Fruit fly (Drosophila melanogaster) whole organism: ENCODE data around the gene CG13738.

Source experiments
- CG8478 ChIP-seq: fragments of >200 bp; optimal IDR thresholded peaks from 2 replicates; lab custom pipeline; 2018; ENCODE audit warnings: inconsistent platforms
- Dll ChIP-seq: fragments of >200 bp; optimal IDR thresholded peaks from 2 replicates; lab custom pipeline; 2017
- EcR ChIP-seq, 2 experiments: fragments of >200 bp; optimal IDR thresholded peaks; 2 replicates each; lab custom pipeline; 2017; ENCODE audit warnings: missing biosample characterization in 2 of 2, missing genetic modification characterization in 2 of 2, missing genetic modification reagents in 2 of 2
- pan ChIP-seq: fragments of >200 bp; optimal IDR thresholded peaks from 2 replicates; lab custom pipeline; 2017
- psq ChIP-seq: fragments of >200 bp; optimal IDR thresholded peaks from 2 replicates; lab custom pipeline; 2017
- usp ChIP-seq: fragments of >200 bp; optimal IDR thresholded peaks from 2 replicates; lab custom pipeline; 2017; ENCODE audit warnings: missing biosample characterization, missing genetic modification characterization, mixed read lengths

Gene CG13738

dm6 chr3L:13973377-13974111, at the start of gene CG13738, which contains the start of gene Hsc70-1:
Gene CG13738 (minus strand): TSS chr3L:13973477.
Gene Hsc70-1 (plus strand): TSS chr3L:13974061.
- TF ChIP-seq pan (lab: Kevin White, UChicago) (no peak), Dll (lab: Kevin White, UChicago) (no peak), EcR (GFP tag; optimal IDR thresholded peaks at IDR 0.05; lab: Kevin White, UChicago) (no peak), psq (lab: Kevin White, UChicago) (no peak), usp (GFP tag; lab: Kevin White, UChicago) (no peak), CG8478 (lab: Kevin White, UChicago) (no peak)

DNA sequence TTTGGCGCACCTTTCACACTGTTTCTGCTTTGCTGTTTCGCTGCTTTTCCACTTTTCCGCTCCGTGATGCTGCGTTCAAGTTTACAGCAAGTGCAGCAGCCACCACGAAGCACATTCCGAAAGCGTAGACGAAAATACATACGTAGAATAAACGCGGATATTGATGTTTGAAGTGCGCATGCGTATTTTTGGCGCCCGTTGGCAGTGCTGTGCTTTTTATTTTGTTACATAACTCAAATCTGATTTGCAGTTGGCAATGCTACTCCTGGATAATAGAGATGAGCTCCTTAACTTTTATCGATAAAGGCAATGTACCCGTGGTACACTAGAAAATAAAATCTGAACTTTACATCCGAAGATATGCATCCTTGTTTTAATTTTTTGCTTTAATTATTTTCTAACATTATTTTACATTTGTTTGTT, 33.4 kb upstream of the CG13738 start:
- no peak for TF ChIP-seq Dll (lab: Kevin White, UChicago)
- no peak for TF ChIP-seq psq (lab: Kevin White, UChicago)
- TF ChIP-seq EcR (GFP tag; optimal IDR thresholded peaks at IDR 0.05; lab: Kevin White, UChicago): no peak
- TF ChIP-seq usp (GFP tag; lab: Kevin White, UChicago): no peak
- no peak for TF ChIP-seq pan (lab: Kevin White, UChicago)
- no peak for TF ChIP-seq CG8478 (lab: Kevin White, UChicago)

- TF ChIP-seq pan (lab: Kevin White, UChicago): no peak
- no peak for TF ChIP-seq psq (lab: Kevin White, UChicago)
- TF ChIP-seq usp (GFP tag; lab: Kevin White, UChicago): no peak
- no peak for TF ChIP-seq EcR (GFP tag; optimal IDR thresholded peaks at IDR 0.05; lab: Kevin White, UChicago)
- TF ChIP-seq CG8478 (lab: Kevin White, UChicago): no peak
- TF ChIP-seq Dll (lab: Kevin White, UChicago): no peak
These were observed 32.5 kb upstream of the CG13738 start for dm6 chr3L:14005627-14006287.

DNA sequence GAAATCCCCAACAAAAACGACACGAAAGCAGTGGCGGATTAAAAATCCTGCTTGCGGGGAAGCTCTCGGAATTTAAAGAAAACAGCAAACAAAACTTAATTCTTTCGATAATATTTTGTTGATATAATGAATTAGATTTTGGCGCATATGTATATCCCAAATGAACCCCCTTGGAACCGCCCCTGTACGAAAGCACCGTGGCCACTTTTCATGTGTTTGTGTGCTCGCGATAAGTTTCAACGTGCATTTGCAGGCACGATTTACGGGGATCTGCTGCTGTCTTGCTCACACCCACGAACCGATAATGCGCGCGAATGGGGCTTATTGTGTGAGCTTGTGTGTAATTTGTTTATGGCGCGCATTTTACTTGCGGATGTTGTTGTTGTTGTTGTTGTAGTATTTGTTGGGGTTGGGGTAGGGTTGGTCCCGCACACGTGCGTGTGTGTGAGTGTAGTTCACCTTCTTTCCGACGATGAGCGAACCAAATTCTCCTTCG, 31.7 kb upstream of the CG13738 start:
- TF ChIP-seq usp (GFP tag; lab: Kevin White, UChicago) (no peak), psq (lab: Kevin White, UChicago) (no peak), CG8478 (lab: Kevin White, UChicago) (peak; percentile 39), pan (lab: Kevin White, UChicago) (no peak), EcR (GFP tag; optimal IDR thresholded peaks at IDR 0.05; lab: Kevin White, UChicago) (no peak), Dll (lab: Kevin White, UChicago) (no peak)

DNA sequence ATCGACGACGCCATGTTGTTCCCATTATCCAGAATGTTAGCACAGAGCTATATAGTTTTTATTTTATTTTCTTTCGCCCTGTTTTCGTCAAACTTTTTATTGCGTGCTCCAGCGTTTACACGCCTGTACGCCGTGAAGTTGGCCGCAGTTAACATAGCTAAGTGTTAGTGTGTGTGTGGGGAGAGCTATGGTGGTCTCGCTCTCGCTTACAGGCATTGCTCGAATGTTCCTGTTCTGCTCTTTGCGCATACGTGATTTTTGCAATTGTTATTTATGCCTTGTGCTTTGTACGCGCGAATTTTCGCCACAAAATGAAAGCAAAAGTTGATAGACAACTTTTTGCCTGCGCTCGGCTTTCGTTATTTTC, 30.7 kb upstream of the CG13738 start:
- TF ChIP-seq CG8478 (lab: Kevin White, UChicago): no peak
- TF ChIP-seq psq (lab: Kevin White, UChicago): peak; percentile 78

dm6 chr3L:14003297-14004040, 30.2 kb upstream of the CG13738 start:
- TF ChIP-seq usp (GFP tag; lab: Kevin White, UChicago) (no peak), Dll (lab: Kevin White, UChicago) (no peak), pan (lab: Kevin White, UChicago) (no peak), psq (lab: Kevin White, UChicago) (no peak), EcR (GFP tag; optimal IDR thresholded peaks at IDR 0.05; lab: Kevin White, UChicago) (no peak), CG8478 (lab: Kevin White, UChicago) (no peak)

- TF ChIP-seq psq (lab: Kevin White, UChicago): peak; percentile 43
- TF ChIP-seq EcR (GFP tag; optimal IDR thresholded peaks at IDR 0.05; lab: Kevin White, UChicago): no peak
- peak; percentile 87 for TF ChIP-seq CG8478 (lab: Kevin White, UChicago)
- TF ChIP-seq usp (GFP tag; lab: Kevin White, UChicago): no peak
- TF ChIP-seq Dll (lab: Kevin White, UChicago): no peak
- no peak for TF ChIP-seq pan (lab: Kevin White, UChicago)
These were observed 29.4 kb upstream of the CG13738 start for dm6 chr3L:14002524-14003135.

DNA sequence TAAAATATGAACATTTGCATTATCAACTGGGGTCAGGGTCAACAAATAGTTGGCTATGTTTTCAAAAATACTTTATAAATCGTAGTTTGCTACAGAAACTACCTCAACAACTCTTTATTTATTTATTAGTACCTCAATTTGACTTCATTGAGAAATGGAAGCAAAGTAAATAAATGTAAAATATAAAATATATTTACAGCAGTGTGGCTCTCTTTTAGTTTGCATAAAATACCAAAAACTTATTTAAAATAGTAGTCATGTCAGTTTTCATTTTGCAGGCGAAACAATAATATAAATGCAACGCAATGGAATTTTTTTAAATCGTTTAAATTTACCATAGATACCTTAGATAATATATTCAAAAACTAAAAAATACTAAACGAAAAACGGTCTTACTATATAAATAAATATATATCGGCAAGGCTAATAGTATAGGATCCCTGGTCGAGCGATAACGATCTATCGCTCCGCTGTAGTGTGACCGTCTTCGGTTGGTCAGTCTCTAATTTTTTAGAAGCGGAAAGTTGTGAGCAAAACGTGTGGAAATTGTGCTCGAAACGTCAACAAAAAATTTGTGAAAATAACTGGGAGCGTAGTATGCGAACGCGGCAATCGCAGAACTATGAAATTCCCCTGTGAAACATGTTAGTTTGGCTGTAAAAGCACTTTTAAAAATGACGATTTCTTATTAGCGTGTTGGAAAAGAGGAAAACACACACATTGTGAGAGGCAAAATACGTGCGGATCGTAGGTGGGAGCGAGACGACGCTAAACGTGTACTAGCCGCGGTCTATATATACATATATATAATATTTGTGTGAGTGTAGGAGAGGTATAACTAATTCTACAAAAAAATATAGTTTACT, 28.6 kb upstream of the CG13738 start, which contains the start of the genes Nprl3 and upSET:
TSS of gene Nprl3 (minus strand) at position 223 of the 866 bp plus-strand sequence.
TSS of gene upSET (plus strand) at position 470 of the 866 bp plus-strand sequence.
- TF ChIP-seq EcR (GFP tag; optimal IDR thresholded peaks at IDR 0.05; lab: Kevin White, UChicago) (no peak), CG8478 (lab: Kevin White, UChicago) (peak; percentile 68)

dm6 chr3L:13999204-13999603, 25.9 kb upstream of the CG13738 start, which contains the start of gene CG17359:
Gene CG17359 (minus strand): TSS chr3L:13999251.
- TF ChIP-seq CG8478 (lab: Kevin White, UChicago) (no peak), Dll (lab: Kevin White, UChicago) (no peak)

- TF ChIP-seq usp (GFP tag; lab: Kevin White, UChicago) (no peak), EcR (GFP tag; optimal IDR thresholded peaks at IDR 0.05; lab: Kevin White, UChicago) (no peak), pan (lab: Kevin White, UChicago) (no peak), CG8478 (lab: Kevin White, UChicago) (no peak), Dll (lab: Kevin White, UChicago) (no peak), psq (lab: Kevin White, UChicago) (no peak)
These were observed 23.7 kb upstream of the CG13738 start, which contains the start of gene CG17361 for dm6 chr3L:13996992-13997391. Gene CG17361 (plus strand): TSS chr3L:13997191.
